Worm (Caenorhabditis elegans) whole organism, L4/young adult: ENCODE data around the gene sfxn-1.3.

ENCODE experiments used
- W03F9.2 ChIP-seq: fragments of 150-350 bp; optimal IDR thresholded peaks from 2 replicates; lab custom pipeline; 2014; ENCODE audit warnings: missing biosample characterization, missing genetic modification characterization
- dao-5 ChIP-seq: sonication (generic microtip); optimal IDR thresholded peaks from 2 replicates; lab custom pipeline; 2016; ENCODE audit warnings: missing genotype, missing genetic modification characterization, moderate library complexity, missing compliant biosample characterization
- him-1 ChIP-seq: sonication (generic microtip); optimal IDR thresholded peaks from 2 replicates; lab custom pipeline; 2016; ENCODE audit warnings: missing genotype, missing genetic modification reagents, missing genetic modification characterization, missing compliant biosample characterization

- no peak for TF ChIP-seq dao-5 (tag; lab: Kevin White, UChicago)
- no peak for TF ChIP-seq him-1 (tag; lab: Kevin White, UChicago)
- no peak for TF ChIP-seq W03F9.2 (tag; lab: Kevin White, UChicago)
Measured at ce11 chrV:15685599-15685998, 41.0 kb upstream of the sfxn-1.3 start, which contains the start of gene nhr-196.
